Fruit fly (Drosophila melanogaster): ENCODE results near the gene eya.

The eya gene

DNA sequence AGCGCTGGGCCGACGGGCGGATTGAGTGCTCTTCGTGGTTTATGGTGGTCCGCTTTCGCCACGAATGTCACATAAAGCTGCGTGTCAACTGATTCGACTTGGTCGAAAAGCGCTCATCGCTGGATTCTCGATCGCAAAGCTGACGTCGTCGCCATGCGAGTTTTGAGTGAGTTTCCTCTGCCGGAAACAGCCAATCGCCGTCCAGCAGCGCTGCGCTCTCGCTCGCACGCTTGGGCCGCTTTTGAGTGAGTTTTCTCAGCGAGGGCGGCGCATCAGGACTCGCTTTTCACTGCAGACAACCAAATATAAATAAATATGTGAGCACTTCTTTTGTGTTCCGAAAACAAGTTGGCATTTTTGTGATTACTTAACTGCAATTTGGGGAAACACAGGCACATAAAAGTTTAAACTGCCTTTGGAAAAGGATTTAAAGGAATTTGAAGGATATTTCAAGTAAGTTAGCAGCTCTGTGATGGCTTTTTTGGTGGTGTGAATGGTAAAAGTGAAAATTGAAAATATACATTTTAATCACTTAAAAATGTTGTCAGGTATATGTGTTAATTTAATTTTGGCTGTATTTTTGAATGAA, at the start of gene eya:
TSS of gene eya (minus strand) at position 94 of the 589 bp plus-strand sequence.
- TF ChIP-seq usp (GFP tag; optimal IDR thresholded peaks at IDR 0.05) (no peak), Dll (optimal IDR thresholded peaks at IDR 0.05) (no peak), psq (optimal IDR thresholded peaks at IDR 0.05) (no peak), CG8478 (optimal IDR thresholded peaks at IDR 0.05) (no peak), pan (optimal IDR thresholded peaks at IDR 0.05) (no peak), EcR (GFP tag; optimal IDR thresholded peaks at IDR 0.05) (no peak)

DNA sequence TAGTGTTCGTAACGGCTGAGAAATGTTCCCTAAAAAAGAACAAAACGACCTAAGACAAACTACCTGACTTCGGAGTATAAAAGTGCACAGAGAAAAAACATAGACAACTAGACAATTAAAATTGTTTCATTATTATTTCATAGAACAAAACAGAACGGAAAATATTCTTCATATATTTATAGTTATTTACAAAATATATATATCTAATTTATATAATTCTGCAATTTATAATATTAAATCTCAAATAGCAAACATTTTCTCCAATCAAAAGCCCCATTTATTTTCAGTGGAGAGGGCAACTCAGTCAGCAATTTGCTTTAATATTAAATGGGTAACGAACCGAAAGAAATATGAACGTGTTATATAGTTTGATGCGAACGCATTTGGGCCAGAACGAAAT, 48.3 kb upstream of the eya start:
- no peak for TF ChIP-seq usp (GFP tag; optimal IDR thresholded peaks at IDR 0.05)
- no peak for TF ChIP-seq EcR (GFP tag; optimal IDR thresholded peaks at IDR 0.05)
- no peak for TF ChIP-seq CG8478 (optimal IDR thresholded peaks at IDR 0.05)
- TF ChIP-seq psq (optimal IDR thresholded peaks at IDR 0.05): no peak
- no peak for TF ChIP-seq Dll (optimal IDR thresholded peaks at IDR 0.05)
- TF ChIP-seq pan (optimal IDR thresholded peaks at IDR 0.05): no peak

DNA sequence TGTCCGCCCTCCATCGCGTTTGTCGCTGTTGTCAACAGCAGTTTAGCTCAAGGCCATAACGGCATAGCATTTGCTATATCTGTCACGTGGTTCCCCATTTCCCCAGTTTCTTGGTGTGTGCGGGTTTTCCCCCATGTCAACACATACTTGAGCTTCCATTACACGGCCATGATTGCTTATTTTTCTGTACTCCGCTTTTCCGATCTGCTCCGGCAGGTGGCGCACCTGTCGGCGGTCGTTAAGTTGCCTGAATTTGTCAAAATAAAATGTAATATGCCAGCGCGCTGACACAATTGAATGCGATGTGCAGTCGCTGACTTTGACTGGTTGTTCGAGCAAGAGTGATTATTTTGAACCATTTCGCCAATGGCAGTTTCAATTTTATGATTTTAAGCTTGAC, 37.6 kb upstream of the eya start:
- no peak for TF ChIP-seq EcR (GFP tag; optimal IDR thresholded peaks at IDR 0.05)
- TF ChIP-seq psq (optimal IDR thresholded peaks at IDR 0.05): no peak
- TF ChIP-seq CG8478 (optimal IDR thresholded peaks at IDR 0.05): no peak
- TF ChIP-seq Dll (optimal IDR thresholded peaks at IDR 0.05): no peak
- TF ChIP-seq pan (optimal IDR thresholded peaks at IDR 0.05): no peak
- TF ChIP-seq usp (GFP tag; optimal IDR thresholded peaks at IDR 0.05): no peak

DNA sequence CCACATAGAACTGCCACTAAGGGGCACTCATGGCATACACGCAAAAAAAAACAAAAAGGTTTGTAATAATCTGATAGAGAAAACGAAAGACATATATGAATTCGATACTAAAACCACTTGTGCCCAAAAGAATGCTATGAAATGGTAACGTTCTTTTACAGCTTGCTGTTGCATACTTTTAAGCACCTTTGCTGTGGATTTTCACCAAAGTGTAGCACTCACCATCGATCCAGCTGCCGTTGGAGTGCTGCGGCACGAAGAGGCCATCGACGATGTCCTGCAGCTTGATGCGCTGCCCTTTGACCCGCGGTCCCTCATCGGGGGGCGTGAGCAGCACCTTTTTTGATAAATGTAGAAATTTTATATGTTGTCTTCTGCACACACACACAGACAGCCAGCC, 32.3 kb upstream of the eya start:
- no peak for TF ChIP-seq pan (optimal IDR thresholded peaks at IDR 0.05)
- TF ChIP-seq EcR (GFP tag; optimal IDR thresholded peaks at IDR 0.05): no peak
- no peak for TF ChIP-seq psq (optimal IDR thresholded peaks at IDR 0.05)
- no peak for TF ChIP-seq CG8478 (optimal IDR thresholded peaks at IDR 0.05)
- no peak for TF ChIP-seq usp (GFP tag; optimal IDR thresholded peaks at IDR 0.05)
- no peak for TF ChIP-seq Dll (optimal IDR thresholded peaks at IDR 0.05)

- TF ChIP-seq Dll (optimal IDR thresholded peaks at IDR 0.05) (no peak), EcR (GFP tag; optimal IDR thresholded peaks at IDR 0.05) (no peak), usp (GFP tag; optimal IDR thresholded peaks at IDR 0.05) (no peak), psq (optimal IDR thresholded peaks at IDR 0.05) (no peak), pan (optimal IDR thresholded peaks at IDR 0.05) (no peak), CG8478 (optimal IDR thresholded peaks at IDR 0.05) (no peak)
Measured at dm6 chr2L:6566020-6566687, 19.4 kb upstream of the eya start, which contains the start of gene CG13766. Gene CG13766 (minus strand): TSS chr2L:6566181.

dm6 chr2L:6564955-6565354, 18.2 kb upstream of the eya start:
- no peak for TF ChIP-seq EcR (GFP tag; optimal IDR thresholded peaks at IDR 0.05)
- peak; percentile 36 for TF ChIP-seq pan (optimal IDR thresholded peaks at IDR 0.05)

DNA sequence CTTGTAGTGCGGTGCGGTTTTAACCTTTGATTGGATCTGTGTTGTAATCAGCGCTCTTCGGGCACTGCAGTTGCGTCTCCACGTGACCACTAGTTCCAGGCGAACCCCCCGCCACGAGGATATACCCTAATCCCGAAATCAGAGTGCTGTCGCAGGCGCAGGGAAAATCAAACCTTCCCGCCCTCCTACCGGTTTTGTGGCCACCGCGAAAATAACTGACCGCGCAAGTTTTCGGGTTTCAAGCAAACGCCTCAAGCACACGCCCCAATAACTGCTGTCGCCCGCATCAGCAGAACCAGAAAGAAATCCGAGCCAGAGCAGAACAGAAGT, 15.5 kb upstream of the eya start:
- TF ChIP-seq usp (GFP tag; optimal IDR thresholded peaks at IDR 0.05): no peak
- TF ChIP-seq Dll (optimal IDR thresholded peaks at IDR 0.05): no peak
- no peak for TF ChIP-seq CG8478 (optimal IDR thresholded peaks at IDR 0.05)
- TF ChIP-seq pan (optimal IDR thresholded peaks at IDR 0.05): no peak
- no peak for TF ChIP-seq psq (optimal IDR thresholded peaks at IDR 0.05)
- no peak for TF ChIP-seq EcR (GFP tag; optimal IDR thresholded peaks at IDR 0.05)

- TF ChIP-seq Dll (optimal IDR thresholded peaks at IDR 0.05): no peak
Measured at dm6 chr2L:6561463-6562357, 14.9 kb upstream of the eya start, which contains the start of the genes Trmt6 and Ent2. Gene Trmt6 (minus strand): TSS chr2L:6562289. Gene Ent2 (plus strand): TSS chr2L:6562325.

dm6 chr2L:6559131-6559530, 12.4 kb upstream of the eya start, which contains the start of gene COX5BL:
Gene COX5BL (plus strand): TSS chr2L:6559431.
- no peak for TF ChIP-seq EcR (GFP tag; optimal IDR thresholded peaks at IDR 0.05)
- TF ChIP-seq CG8478 (optimal IDR thresholded peaks at IDR 0.05): no peak
- TF ChIP-seq usp (GFP tag; optimal IDR thresholded peaks at IDR 0.05): no peak

DNA sequence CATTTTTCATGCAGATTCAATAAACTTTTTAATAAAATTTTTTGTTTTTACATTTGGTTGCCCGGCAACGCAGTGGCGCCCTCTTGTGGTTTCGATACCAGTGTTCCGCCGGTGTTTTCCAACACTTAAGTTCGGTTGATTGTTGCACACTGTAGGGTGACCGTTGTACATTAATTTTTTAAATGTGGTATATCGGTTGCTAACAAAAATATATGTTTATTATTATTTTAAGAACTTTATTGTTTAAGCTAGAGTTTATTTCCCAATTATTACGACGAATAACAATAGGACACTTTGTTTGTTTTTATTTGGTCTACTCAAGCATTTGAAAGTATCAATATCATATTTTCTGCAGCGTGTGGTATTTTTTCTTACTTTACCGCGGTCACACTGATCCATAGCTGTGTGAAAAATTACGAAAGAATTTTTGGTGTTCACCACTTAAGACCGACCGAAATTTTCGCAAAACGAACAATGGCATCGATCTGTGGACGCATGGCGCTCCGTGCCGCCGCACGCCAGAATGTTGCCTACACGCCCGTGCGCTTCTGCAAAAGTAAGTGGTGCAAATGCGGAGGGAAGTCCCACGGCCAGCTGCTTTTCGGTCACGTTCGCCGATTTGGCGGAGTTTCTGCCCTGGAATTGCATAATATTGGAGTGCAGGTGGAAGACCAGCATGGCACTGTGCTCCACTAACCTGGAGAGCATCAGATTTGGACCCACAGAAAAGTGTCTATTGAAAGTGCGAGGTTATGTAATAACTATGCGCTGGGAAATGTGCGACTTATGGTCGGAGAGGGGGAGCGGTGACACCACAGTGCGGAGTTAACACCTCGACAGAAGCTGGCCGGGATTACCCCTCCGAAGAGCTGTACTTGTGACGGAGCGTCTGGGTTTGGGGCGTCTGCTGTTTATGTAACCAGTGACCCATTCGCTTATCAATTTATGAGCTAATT, 10.9 kb upstream of the eya start, which contains the start of the genes IFT52 and COX5B:
TSS of gene IFT52 (minus strand) at position 74 of the 956 bp plus-strand sequence.
TSS of gene COX5B (plus strand) at position 372 of the 956 bp plus-strand sequence.
- TF ChIP-seq usp (GFP tag; optimal IDR thresholded peaks at IDR 0.05): no peak
- TF ChIP-seq pan (optimal IDR thresholded peaks at IDR 0.05): no peak

- TF ChIP-seq EcR (GFP tag; optimal IDR thresholded peaks at IDR 0.05): no peak
- TF ChIP-seq CG8478 (optimal IDR thresholded peaks at IDR 0.05): no peak
- TF ChIP-seq usp (GFP tag; optimal IDR thresholded peaks at IDR 0.05): no peak
- no peak for TF ChIP-seq Dll (optimal IDR thresholded peaks at IDR 0.05)
- TF ChIP-seq psq (optimal IDR thresholded peaks at IDR 0.05): no peak
- no peak for TF ChIP-seq pan (optimal IDR thresholded peaks at IDR 0.05)
Measured at dm6 chr2L:6553797-6554188, 7.0 kb upstream of the eya start.
